Worm (Caenorhabditis elegans): ENCODE data around the gene Y40C5A.4.

The Y40C5A.4 gene

DNA sequence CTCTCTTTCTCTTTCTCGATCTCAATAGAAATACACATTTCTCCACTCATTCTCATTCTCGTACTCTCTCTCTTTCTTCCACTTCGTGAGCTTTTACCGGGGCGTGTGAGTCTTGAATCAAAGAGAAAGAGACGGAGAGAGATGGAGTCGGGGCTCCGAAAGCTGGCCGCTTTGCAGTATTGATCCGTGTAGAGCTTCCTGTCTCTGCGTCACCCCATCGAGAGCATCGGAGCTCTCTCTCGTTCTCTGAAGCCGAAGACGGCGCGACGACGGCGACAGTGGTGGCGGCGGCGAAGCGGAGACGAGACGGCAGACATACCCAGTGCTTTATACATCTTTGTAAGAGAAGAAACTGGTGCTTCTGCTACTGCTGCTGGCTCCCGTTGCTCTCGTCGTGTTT is 37.2 kb upstream of the Y40C5A.4 start (continued):
- TF ChIP-seq nhr-11 (tag; optimal IDR thresholded peaks at IDR 0.05) (peak; percentile 77), zip-2 (tag; optimal IDR thresholded peaks at IDR 0.05) (no peak), sdz-12 (GFP tag; optimal IDR thresholded peaks at IDR 0.05) (no peak), saeg-2 (GFP tag; IDR thresholded peaks at IDR 0.05) (no peak), daf-16 (GFP tag; optimal IDR thresholded peaks at IDR 0.05) (no peak), daf-16 (tag; optimal IDR thresholded peaks at IDR 0.05) (no peak), spr-1 (tag; optimal IDR thresholded peaks at IDR 0.05) (no peak), lsy-2 (tag; optimal IDR thresholded peaks at IDR 0.05) (peak; percentile 25 to 71), nhr-77 (tag; optimal IDR thresholded peaks at IDR 0.05) (no peak), tra-1 (GFP tag; IDR thresholded peaks at IDR 0.05) (peak; percentile 47; the same call in 1 of the 2 replicates), hlh-30 (tag; optimal IDR thresholded peaks at IDR 0.05; ENCODE audit: insufficient read depth) (peak; percentile 42), lin-1 (GFP tag; IDR thresholded peaks at IDR 0.05) (no peak), Y48G9A.11 (GFP tag; IDR thresholded peaks at IDR 0.05) (no peak), hif-1 (tag; optimal IDR thresholded peaks at IDR 0.05) (peak in 1 of 2 experiments; percentile 65), fkh-10 (GFP tag; optimal IDR thresholded peaks at IDR 0.05) (peak; percentile 97), ZK546.5 (tag; optimal IDR thresholded peaks at IDR 0.05) (no peak), T20F7.1 (GFP tag; optimal IDR thresholded peaks at IDR 0.05) (no peak), dpl-1 (GFP tag; optimal IDR thresholded peaks at IDR 0.05) (peak; percentile 5), F37D6.2 (tag; optimal IDR thresholded peaks at IDR 0.05) (peak; percentile 94), unc-62 (GFP tag; optimal IDR thresholded peaks at IDR 0.05 in 1 of 2) (peak in 1 of 2 experiments; percentile 61), unc-62 (tag; optimal IDR thresholded peaks at IDR 0.05) (no peak), ceh-20 (GFP tag; IDR thresholded peaks at IDR 0.05) (peak; percentile 74), zag-1 (tag; optimal IDR thresholded peaks at IDR 0.05) (no peak), snpc-1.2 (GFP tag; IDR thresholded peaks at IDR 0.05) (no peak), ceh-82 (tag; optimal IDR thresholded peaks at IDR 0.05) (no peak), hmg-1.1 (GFP tag; IDR thresholded peaks at IDR 0.05) (peak; percentile 86), php-3 (GFP tag; IDR thresholded peaks at IDR 0.05) (no peak), aha-1 (tag) (peak; percentile 97), pha-4 (GFP tag; IDR thresholded peaks at IDR 0.05) (no peak), pha-4 (tag; optimal IDR thresholded peaks at IDR 0.05) (no peak), cey-2 (tag; optimal IDR thresholded peaks at IDR 0.05; ENCODE audit: borderline replicate concordance, insufficient read depth) (no peak), jun-1 (tag; optimal IDR thresholded peaks at IDR 0.05) (no peak), Y105C5A.15 (GFP tag; IDR thresholded peaks at IDR 0.05) (no peak), lin-38 (GFP tag; IDR thresholded peaks at IDR 0.05) (no peak; the same call in 1 of the 2 replicates), ceh-28 (tag; optimal IDR thresholded peaks at IDR 0.05) (peak; percentile 56), F10B5.3 (tag; optimal IDR thresholded peaks at IDR 0.05) (no peak), rbr-2 (tag; optimal IDR thresholded peaks at IDR 0.05) (peak; percentile 89), hlh-11 (tag; optimal IDR thresholded peaks at IDR 0.05) (peak; percentile 74), zfp-3 (GFP tag; conservative IDR thresholded peaks at IDR 0.05) (no peak), mep-1 (tag; optimal IDR thresholded peaks at IDR 0.05) (peak; percentile 76)

DNA sequence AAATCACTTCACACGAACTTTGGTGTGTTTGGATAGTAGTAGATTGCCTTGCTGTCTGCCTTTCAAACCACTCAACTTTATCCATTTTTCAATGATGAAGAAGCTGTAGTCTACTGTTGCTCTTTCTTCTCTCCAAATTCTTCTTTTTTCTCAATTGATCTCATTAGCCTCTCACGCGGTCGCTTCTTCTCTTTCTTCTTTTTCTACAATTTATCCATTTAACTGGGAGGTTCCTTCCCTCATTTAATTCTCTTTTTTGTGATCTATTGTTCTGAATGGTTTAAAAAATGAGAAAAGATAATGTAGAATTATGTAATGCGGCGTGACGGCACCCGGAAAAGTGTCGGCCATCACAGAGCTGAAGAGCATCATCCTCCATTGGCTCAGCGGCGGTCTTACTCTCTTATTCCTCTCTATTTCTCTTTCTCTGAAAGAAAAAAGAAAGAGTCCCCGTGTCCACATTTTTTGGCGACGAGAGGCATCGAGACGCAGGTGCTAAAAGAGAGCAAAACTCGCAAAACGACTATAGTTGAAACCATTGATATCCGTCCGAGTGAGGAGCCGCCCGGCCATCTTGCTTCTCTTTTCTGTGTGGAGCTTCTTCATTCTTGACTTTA is 35.7 kb upstream of the Y40C5A.4 start:
- no peak for TF ChIP-seq dpl-1 (GFP tag; optimal IDR thresholded peaks at IDR 0.05)
- TF ChIP-seq hif-1 (tag; optimal IDR thresholded peaks at IDR 0.05), result peak in 1 of 2 experiments; percentile 25
- TF ChIP-seq hlh-11 (tag; optimal IDR thresholded peaks at IDR 0.05), result peak; percentile 4
- no peak for TF ChIP-seq D1046.2 (GFP tag; IDR thresholded peaks at IDR 0.05)
- TF ChIP-seq ZK337.2 (GFP tag; IDR thresholded peaks at IDR 0.05), result no peak
- no peak for TF ChIP-seq skn-1 (tag; optimal IDR thresholded peaks at IDR 0.05)
- no peak for TF ChIP-seq php-3 (GFP tag; IDR thresholded peaks at IDR 0.05)
- TF ChIP-seq mxl-2 (GFP tag; conservative IDR thresholded peaks at IDR 0.05), result no peak
- TF ChIP-seq duxl-1 (tag; optimal IDR thresholded peaks at IDR 0.05; ENCODE audit: poor library complexity), result no peak
- peak; percentile 41 for TF ChIP-seq aha-1 (tag)
- peak; percentile 5 for TF ChIP-seq rbr-2 (tag; optimal IDR thresholded peaks at IDR 0.05)
- no peak for TF ChIP-seq lin-1 (GFP tag; IDR thresholded peaks at IDR 0.05)
- no peak for TF ChIP-seq F10B5.3 (tag; optimal IDR thresholded peaks at IDR 0.05)
- peak; percentile 2 for TF ChIP-seq hlh-30 (tag; optimal IDR thresholded peaks at IDR 0.05; ENCODE audit: insufficient read depth)
- no peak for TF ChIP-seq ama-1 (optimal IDR thresholded peaks at IDR 0.05)
- TF ChIP-seq mdl-1 (tag; optimal IDR thresholded peaks at IDR 0.05), result peak in 1 of 2 experiments; percentile 25
- TF ChIP-seq hmg-1.1 (GFP tag; IDR thresholded peaks at IDR 0.05), result 0 out of 2 replicates have a peak, but pooled peaks have one; percentile 14
- no peak for TF ChIP-seq nhr-102 (tag; optimal IDR thresholded peaks at IDR 0.05)
- no peak for TF ChIP-seq egl-27 (tag; optimal IDR thresholded peaks at IDR 0.05)
- peak in 1 of 2 experiments; percentile 76 for TF ChIP-seq unc-62 (GFP tag; optimal IDR thresholded peaks at IDR 0.05 in 1 of 2)
- TF ChIP-seq unc-62 (tag; optimal IDR thresholded peaks at IDR 0.05), result no peak
- no peak for TF ChIP-seq Y105C5A.15 (GFP tag; IDR thresholded peaks at IDR 0.05)

All from whole organism, L4 larva.